Worm (Caenorhabditis elegans) whole organism, late embryonic: ENCODE data around the gene T26E4.7.
"Not testable (repeated sequence)": the region's sequence is repeated elsewhere in the genome, so short reads cannot be mapped to it uniquely, and the experiment has no call there.

Experiments
- C08G9.2 ChIP-seq: sonication (generic microtip); optimal IDR thresholded peaks from 2 replicates; lab custom pipeline; 2016; ENCODE audit warnings: mild to moderate bottlenecking, missing genetic modification characterization, moderate library complexity, missing compliant biosample characterization
- C38D4.7 ChIP-seq: fragments of 200-800 bp; sonication (Bioruptor generic); optimal IDR thresholded peaks from 2 replicates; lab custom pipeline; 2018; ENCODE audit warnings: mild to moderate bottlenecking, missing genetic modification characterization, moderate library complexity, missing compliant biosample characterization
- F13H6.1 ChIP-seq: sonication (generic microtip); optimal IDR thresholded peaks from 2 replicates; lab custom pipeline; 2016; ENCODE audit warnings: missing genetic modification characterization, missing compliant biosample characterization
- K02D7.2 ChIP-seq: sonication (generic microtip); optimal IDR thresholded peaks from 2 replicates; lab custom pipeline; 2017; ENCODE audit warnings: mild to moderate bottlenecking, missing genetic modification characterization, missing compliant biosample characterization
- Y22D7AL.16 ChIP-seq: sonication (generic microtip); optimal IDR thresholded peaks from 2 replicates; lab custom pipeline; 2016; ENCODE audit warnings: missing genetic modification characterization, missing compliant biosample characterization
- ama-1 ChIP-seq: fragments of 150-350 bp; optimal IDR thresholded peaks from 2 replicates; lab custom pipeline; 2014
- ceh-18 ChIP-seq: sonication (generic microtip); optimal IDR thresholded peaks from 2 replicates; lab custom pipeline; 2016; ENCODE audit warnings: missing genetic modification characterization, missing compliant biosample characterization
- ceh-19 ChIP-seq: fragments of 200-800 bp; sonication (Bioruptor generic); optimal IDR thresholded peaks from 2 replicates; lab custom pipeline; 2018; ENCODE audit warnings: mild to moderate bottlenecking, missing genetic modification characterization, missing compliant biosample characterization
- ceh-22 ChIP-seq: sonication (generic microtip); optimal IDR thresholded peaks from 2 replicates; lab custom pipeline; 2017; ENCODE audit warnings: missing biosample characterization, missing genetic modification characterization
- ceh-24 ChIP-seq: sonication (generic microtip); optimal IDR thresholded peaks from 2 replicates; lab custom pipeline; 2016; ENCODE audit warnings: mild to moderate bottlenecking, missing genetic modification characterization, missing compliant biosample characterization
- ceh-30 ChIP-seq: fragments of 150-350 bp; optimal IDR thresholded peaks from 2 replicates; lab custom pipeline; 2014; ENCODE audit warnings: missing biosample characterization, missing genetic modification characterization
- ceh-34 ChIP-seq: sonication (generic microtip); optimal IDR thresholded peaks from 2 replicates; lab custom pipeline; 2016; ENCODE audit warnings: mild to moderate bottlenecking, missing genetic modification characterization, missing compliant biosample characterization
- ceh-48 ChIP-seq: sonication (generic microtip); optimal IDR thresholded peaks from 2 replicates; lab custom pipeline; 2016; ENCODE audit warnings: missing genetic modification characterization, inconsistent platforms, missing compliant biosample characterization
- ceh-6 ChIP-seq: fragments of 200-800 bp; sonication (Bioruptor generic); optimal IDR thresholded peaks from 2 replicates; lab custom pipeline; 2018; ENCODE audit warnings: mild to moderate bottlenecking, missing genetic modification characterization, missing compliant biosample characterization
- dmd-4 ChIP-seq: sonication (generic microtip); optimal IDR thresholded peaks from 2 replicates; lab custom pipeline; 2016; ENCODE audit warnings: borderline replicate concordance, missing genetic modification characterization, missing compliant biosample characterization
- elt-2 ChIP-seq: sonication (generic microtip); optimal IDR thresholded peaks from 2 replicates; lab custom pipeline; 2016; ENCODE audit warnings: missing genetic modification reagents, missing genetic modification characterization, missing compliant biosample characterization
- elt-4 ChIP-seq: sonication (generic microtip); optimal IDR thresholded peaks from 2 replicates; lab custom pipeline; 2016; ENCODE audit warnings: missing genetic modification characterization, missing compliant biosample characterization
- ets-4 ChIP-seq: sonication (generic microtip); optimal IDR thresholded peaks from 2 replicates; lab custom pipeline; 2016; ENCODE audit warnings: missing genetic modification characterization, missing compliant biosample characterization
- eyg-1 ChIP-seq: sonication (generic microtip); optimal IDR thresholded peaks from 2 replicates; lab custom pipeline; 2016; ENCODE audit warnings: missing genotype, missing genetic modification characterization, missing compliant biosample characterization
- fkh-10 ChIP-seq: fragments of 150-350 bp; optimal IDR thresholded peaks from 2 replicates; lab custom pipeline; 2014; ENCODE audit warnings: missing biosample characterization, missing genetic modification reagents, missing genetic modification characterization
- fkh-6 ChIP-seq: sonication (generic microtip); optimal IDR thresholded peaks from 2 replicates; lab custom pipeline; 2016; ENCODE audit warnings: missing genetic modification characterization, missing compliant biosample characterization
- gmeb-2 ChIP-seq: sonication (generic microtip); optimal IDR thresholded peaks from 2 replicates; lab custom pipeline; 2016; ENCODE audit warnings: missing genetic modification characterization, inconsistent platforms, missing compliant biosample characterization
- hlh-13 ChIP-seq: fragments of 200-800 bp; sonication (Bioruptor generic); optimal IDR thresholded peaks from 2 replicates; lab custom pipeline; 2018; ENCODE audit warnings: mild to moderate bottlenecking, missing genetic modification characterization, missing compliant biosample characterization
- hlh-15 ChIP-seq: sonication (generic microtip); optimal IDR thresholded peaks from 2 replicates; lab custom pipeline; 2016; ENCODE audit warnings: missing genetic modification characterization, missing compliant biosample characterization
- hlh-8 ChIP-seq: sonication (generic microtip); optimal IDR thresholded peaks from 2 replicates; lab custom pipeline; 2016; ENCODE audit warnings: missing genotype, missing genetic modification characterization, missing compliant biosample characterization
- lim-6 ChIP-seq: sonication (generic microtip); optimal IDR thresholded peaks from 2 replicates; lab custom pipeline; 2016; ENCODE audit warnings: missing genetic modification characterization, missing compliant biosample characterization
- madf-2 ChIP-seq: sonication (generic microtip); optimal IDR thresholded peaks from 2 replicates; lab custom pipeline; 2017; ENCODE audit warnings: missing genetic modification characterization, missing compliant biosample characterization
- mec-3 ChIP-seq: sonication (generic microtip); optimal IDR thresholded peaks from 2 replicates; lab custom pipeline; 2016; ENCODE audit warnings: borderline replicate concordance, missing genetic modification characterization, missing compliant biosample characterization
- nfya-1 ChIP-seq: sonication (generic microtip); optimal IDR thresholded peaks from 2 replicates; lab custom pipeline; 2017; ENCODE audit warnings: missing genetic modification characterization, mild to moderate bottlenecking, missing compliant biosample characterization, antibody characterized with exemption, moderate library complexity
- nhr-11 ChIP-seq: fragments of 150-350 bp; optimal IDR thresholded peaks from 2 replicates; lab custom pipeline; 2014; ENCODE audit warnings: missing biosample characterization, missing genetic modification characterization
- nhr-232 ChIP-seq: sonication (generic microtip); optimal IDR thresholded peaks from 2 replicates; lab custom pipeline; 2016; ENCODE audit warnings: missing genetic modification characterization, missing compliant biosample characterization
- pax-1 ChIP-seq: fragments of 150-350 bp; optimal IDR thresholded peaks from 2 replicates; lab custom pipeline; 2014; ENCODE audit warnings: missing biosample characterization, missing genetic modification characterization
- pha-2 ChIP-seq: sonication (generic microtip); optimal IDR thresholded peaks from 2 replicates; lab custom pipeline; 2017; ENCODE audit warnings: mild to moderate bottlenecking, missing genetic modification characterization, missing compliant biosample characterization
- pqm-1 ChIP-seq: sonication (generic microtip); optimal IDR thresholded peaks from 2 replicates; lab custom pipeline; 2016; ENCODE audit warnings: missing genetic modification characterization, missing compliant biosample characterization
- pros-1 ChIP-seq: fragments of 150-350 bp; optimal IDR thresholded peaks from 2 replicates; lab custom pipeline; 2014; ENCODE audit warnings: missing biosample characterization, missing genetic modification reagents, missing genetic modification characterization
- rnt-1 ChIP-seq: sonication (generic microtip); optimal IDR thresholded peaks from 2 replicates; lab custom pipeline; 2016; ENCODE audit warnings: missing genetic modification characterization, missing compliant biosample characterization
- sdc-2 ChIP-seq: sonication (generic microtip); optimal IDR thresholded peaks from 2 replicates; lab custom pipeline; 2016; ENCODE audit warnings: missing genotype, missing genetic modification characterization, missing compliant biosample characterization
- syd-9 ChIP-seq: sonication (generic microtip); optimal IDR thresholded peaks from 2 replicates; lab custom pipeline; 2016; ENCODE audit warnings: mild to moderate bottlenecking, missing genetic modification characterization, moderate library complexity, missing compliant biosample characterization
- tbx-2 ChIP-seq: sonication (generic microtip); optimal IDR thresholded peaks from 2 replicates; lab custom pipeline; 2016; ENCODE audit warnings: missing genetic modification characterization, missing compliant biosample characterization
- tbx-7 ChIP-seq: sonication (generic microtip); optimal IDR thresholded peaks from 2 replicates; lab custom pipeline; 2016; ENCODE audit warnings: missing genotype, missing genetic modification characterization, missing compliant biosample characterization
- unc-3 ChIP-seq, 2 experiments: fragments of 200-800 bp in 1 of 2; sonication (Bioruptor generic) in 1 of 2; sonication (generic microtip) in 1 of 2; conservative IDR thresholded peaks in 1 of 2; optimal IDR thresholded peaks in 1 of 2; 2 replicates each; pipeline versions ENCODE4 v1.3.6 to Lab custom; 2016 to 2022; ENCODE audit warnings: missing compliant biosample characterization in 2 of 2, missing genetic modification characterization in 2 of 2, missing genetic modification reagents in 1 of 2
- unc-42 ChIP-seq: sonication (generic microtip); optimal IDR thresholded peaks from 2 replicates; lab custom pipeline; 2016; ENCODE audit warnings: missing genotype, missing genetic modification characterization, missing compliant biosample characterization
- zip-5 ChIP-seq: sonication (generic microtip); optimal IDR thresholded peaks from 2 replicates; lab custom pipeline; 2016; ENCODE audit warnings: missing genetic modification characterization, missing compliant biosample characterization
- ztf-16 ChIP-seq: sonication (generic microtip); optimal IDR thresholded peaks from 2 replicates; lab custom pipeline; 2017; ENCODE audit warnings: missing genetic modification characterization, missing compliant biosample characterization

T26E4.7 gene

DNA sequence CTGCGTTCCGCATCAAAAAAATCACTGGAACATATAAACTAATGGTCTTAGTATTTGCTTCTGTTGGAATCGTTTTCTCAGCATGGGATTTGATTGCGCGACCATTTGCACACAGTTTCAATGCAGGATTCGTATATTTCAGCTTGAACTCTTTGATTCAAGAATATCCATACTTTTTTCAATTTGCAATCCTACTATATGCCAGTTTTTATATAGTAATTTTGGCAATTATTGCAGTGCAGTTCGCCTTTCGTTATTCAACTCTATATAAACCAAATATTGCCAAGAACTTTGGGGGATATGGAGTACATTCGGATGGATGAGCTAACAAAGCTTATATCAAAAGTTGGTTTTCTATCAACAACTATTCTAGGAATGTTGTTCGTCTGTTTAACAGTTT is 40.4 kb upstream of the T26E4.7 start, which contains the start of gene str-5:
str-5 (plus strand) TSS at position 301 of the 400 bp plus-strand sequence.
- TF ChIP-seq sdc-2 (tag; lab: Kevin White, UChicago); tbx-7 (tag; lab: Kevin White, UChicago); madf-2: not testable (repeated sequence)

DNA sequence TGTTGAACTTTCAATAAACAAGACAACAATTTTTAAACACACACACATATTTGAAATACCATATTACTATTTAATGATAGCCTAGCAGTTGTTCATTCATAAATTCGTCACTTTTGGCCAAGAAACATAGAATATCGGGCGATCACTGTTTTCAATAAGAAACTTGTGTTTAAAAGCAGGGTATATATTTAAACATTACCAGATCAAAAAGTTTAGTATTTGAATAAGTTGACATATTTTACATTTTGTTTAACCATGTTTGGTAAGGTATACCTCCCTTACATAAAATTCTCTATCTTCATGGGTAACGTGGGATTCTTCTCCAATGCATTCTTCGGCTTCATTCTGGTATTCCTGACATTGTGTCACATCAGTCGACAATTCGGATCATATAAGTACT is 38.6 kb upstream of the T26E4.7 start, which contains the start of gene str-8:
str-8 (plus strand) TSS at position 301 of the 400 bp plus-strand sequence.
- not testable (repeated sequence) for TF ChIP-seq hlh-13 (GFP tag; lab: Kevin White, UChicago); unc-42; pros-1 (tag; lab: Kevin White, UChicago)

DNA sequence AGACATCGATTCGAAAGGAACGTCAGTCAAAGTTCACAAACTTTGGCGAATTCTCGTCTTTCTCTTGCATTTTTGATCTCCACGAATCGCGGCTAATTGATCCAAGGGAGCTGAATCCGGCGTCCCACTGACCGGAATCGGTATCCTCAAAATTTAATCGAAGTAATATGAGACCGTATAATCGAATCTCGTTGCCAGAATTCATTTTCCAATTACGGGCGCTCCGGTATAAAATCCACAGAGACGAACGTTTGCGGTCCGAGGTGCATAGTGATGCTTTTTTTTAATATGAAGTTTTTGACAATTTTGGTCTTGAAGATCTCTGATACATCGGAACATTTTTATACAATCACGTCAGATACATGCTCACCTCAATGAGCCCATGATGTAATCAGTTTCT is 35.7 kb upstream of the T26E4.7 start:
- TF ChIP-seq F13H6.1 (tag; lab: Kevin White, UChicago) (no peak), ceh-6 (GFP tag; lab: Kevin White, UChicago) (no peak), hlh-15 (tag; lab: Kevin White, UChicago) (no peak), ceh-30 (tag; lab: Kevin White, UChicago) (no peak), pqm-1 (tag; lab: Kevin White, UChicago) (no peak), dmd-4 (tag; lab: Kevin White, UChicago) (no peak), C08G9.2 (tag; lab: Kevin White, UChicago) (no peak), fkh-6 (tag; lab: Kevin White, UChicago) (no peak), elt-4 (tag; lab: Kevin White, UChicago) (no peak), gmeb-2 (tag; lab: Kevin White, UChicago) (no peak), madf-2 (no peak)
- TF ChIP-seq, all 69 proteins: peak for 0

DNA sequence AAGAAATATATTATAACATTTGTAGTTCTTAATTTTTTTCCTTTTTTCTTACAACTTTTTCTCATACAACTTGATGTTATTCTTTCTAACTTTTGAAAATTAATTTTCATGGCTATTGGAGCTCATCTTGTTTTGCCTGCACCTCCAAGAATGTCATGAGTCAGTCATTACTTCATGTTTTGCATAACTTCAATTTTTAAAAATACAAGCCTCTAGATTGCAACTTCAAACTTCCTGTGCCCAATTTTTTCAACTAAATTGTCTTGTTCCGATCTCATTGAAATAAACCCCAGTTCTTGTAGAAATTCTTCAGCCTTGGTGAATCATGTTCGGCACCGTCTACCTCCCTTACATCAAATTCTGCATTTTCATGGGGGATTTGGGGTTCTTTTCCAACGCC is 34.9 kb upstream of the T26E4.7 start, which contains the start of gene str-9:
str-9 (plus strand) TSS at position 301 of the 400 bp plus-strand sequence.
- TF ChIP-seq ceh-19 (GFP tag; lab: Kevin White, UChicago) (no peak), elt-2 (tag; lab: Kevin White, UChicago) (no peak), pha-2 (tag; lab: Kevin White, UChicago) (no peak), fkh-10 (GFP tag; lab: Kevin White, UChicago) (no peak)

DNA sequence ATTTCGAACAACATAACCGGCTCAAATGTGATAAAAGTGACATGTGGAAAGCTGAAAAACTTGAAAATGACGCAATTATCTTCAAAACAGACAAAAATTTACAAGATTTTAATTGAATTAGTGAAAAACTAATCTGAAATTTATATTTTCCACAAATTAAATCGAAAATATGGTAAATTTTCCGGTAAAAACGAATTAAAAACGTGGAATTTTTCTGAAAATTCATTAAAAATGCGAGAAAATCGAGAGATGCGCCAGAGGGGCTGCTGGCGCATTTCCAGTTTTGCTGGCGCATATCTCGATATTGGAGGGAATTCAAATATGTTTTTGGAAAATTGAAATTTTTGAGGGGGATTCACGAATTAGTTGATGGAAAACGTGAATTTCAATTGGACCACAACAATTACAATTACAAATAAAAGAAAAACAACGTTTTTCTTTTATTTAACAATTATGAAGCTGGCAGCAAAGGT is 27.2 kb upstream of the T26E4.7 start, which contains the start of the genes haf-3 and F57A10.2:
haf-3 (minus strand) TSS at position 51 of the 473 bp plus-strand sequence.
F57A10.2 (plus strand) TSS at position 454 of the 473 bp plus-strand sequence.
- TF ChIP-seq hlh-15 (tag; lab: Kevin White, UChicago): no peak
- TF ChIP-seq unc-3 (GFP tag; conservative IDR thresholded peaks at IDR 0.05; lab: Robert Waterston, UW): no peak
- TF ChIP-seq unc-3 (tag; optimal IDR thresholded peaks at IDR 0.05; lab: Kevin White, UChicago): peak; percentile 13
- no peak for TF ChIP-seq nhr-232
- no peak for TF ChIP-seq nhr-11
- TF ChIP-seq ztf-16: peak; percentile 10
- TF ChIP-seq fkh-6 (tag; lab: Kevin White, UChicago): no peak
- no peak for TF ChIP-seq pha-2 (tag; lab: Kevin White, UChicago)
- TF ChIP-seq K02D7.2 (tag; lab: Kevin White, UChicago): no peak
- no peak for TF ChIP-seq syd-9
- no peak for TF ChIP-seq ama-1 (lab: Kevin White, UChicago)
- no peak for TF ChIP-seq fkh-10 (GFP tag; lab: Kevin White, UChicago)
- TF ChIP-seq tbx-2 (tag; lab: Kevin White, UChicago): no peak
- TF ChIP-seq hlh-8 (tag; lab: Kevin White, UChicago): no peak
- TF ChIP-seq elt-2 (tag; lab: Kevin White, UChicago): peak; percentile 54
- no peak for TF ChIP-seq C38D4.7
- TF ChIP-seq ceh-48 (tag; lab: Kevin White, UChicago): no peak
- TF ChIP-seq pax-1 (tag; lab: Kevin White, UChicago): no peak
- no peak for TF ChIP-seq eyg-1 (tag; lab: Kevin White, UChicago)
- TF ChIP-seq nfya-1: peak; percentile 77
- no peak for TF ChIP-seq lim-6 (tag; lab: Kevin White, UChicago)
- TF ChIP-seq rnt-1 (tag; lab: Kevin White, UChicago): no peak
- TF ChIP-seq ceh-22 (tag; lab: Kevin White, UChicago): no peak
- no peak for TF ChIP-seq mec-3
- no peak for TF ChIP-seq zip-5
- TF ChIP-seq unc-42: peak; percentile 76
- TF ChIP-seq ceh-34 (tag; lab: Kevin White, UChicago): peak; percentile 4
- no peak for TF ChIP-seq ceh-6 (GFP tag; lab: Kevin White, UChicago)
- TF ChIP-seq pros-1 (tag; lab: Kevin White, UChicago): no peak
- TF ChIP-seq ceh-18 (tag; lab: Kevin White, UChicago): peak; percentile 32
- no peak for TF ChIP-seq ceh-24
- no peak for TF ChIP-seq Y22D7AL.16 (tag; lab: Kevin White, UChicago)
- peak; percentile 1 for TF ChIP-seq ets-4
